Worm (Caenorhabditis elegans): ENCODE data around the gene T13H5.8.

T13H5.8 gene

ce11 chrII:8569038-8569977 is 51.0 kb downstream of the T13H5.8 start, which contains the start of the genes col-38 and rpl-5:
Gene col-38 (minus strand): TSS chrII:8569088.
Gene rpl-5 (plus strand): TSS chrII:8569927.
- TF ChIP-seq ceh-58 (GFP tag; IDR thresholded peaks at IDR 0.05): no peak
- TF ChIP-seq nhr-80 (tag; optimal IDR thresholded peaks at IDR 0.05): peak; percentile 52
- peak; percentile 98 for TF ChIP-seq lin-54 (GFP tag; optimal IDR thresholded peaks at IDR 0.05)
- peak; percentile 81 for TF ChIP-seq ekl-4 (GFP tag; IDR thresholded peaks at IDR 0.05)
- TF ChIP-seq F23B12.7 (tag; optimal IDR thresholded peaks at IDR 0.05; ENCODE audit: insufficient read depth): peak; percentile 96
- TF ChIP-seq nhr-90 (tag; optimal IDR thresholded peaks at IDR 0.05): peak; percentile 31
- TF ChIP-seq mel-28 (tag; optimal IDR thresholded peaks at IDR 0.05; ENCODE audit: borderline replicate concordance): no peak
- TF ChIP-seq ztf-25 (GFP tag; IDR thresholded peaks at IDR 0.05): no peak
- TF ChIP-seq nfya-2 (GFP tag; IDR thresholded peaks at IDR 0.05): no peak
- TF ChIP-seq rcor-1 (GFP tag; IDR thresholded peaks at IDR 0.05): peak; percentile 69; the same call in 1 of the 2 replicates
- TF ChIP-seq K12H6.12 (tag; optimal IDR thresholded peaks at IDR 0.05): peak; percentile 64
- peak; percentile 91 for TF ChIP-seq snpc-1.3 (tag; optimal IDR thresholded peaks at IDR 0.05; ENCODE audit: insufficient read depth)
- no peak for TF ChIP-seq F55B11.4 (tag; optimal IDR thresholded peaks at IDR 0.05; ENCODE audit: borderline replicate concordance, insufficient read depth)
- TF ChIP-seq pha-4 (tag; optimal IDR thresholded peaks at IDR 0.05): peak; percentile 57
- TF ChIP-seq madf-8 (GFP tag; conservative IDR thresholded peaks at IDR 0.05): peak; percentile 65
- TF ChIP-seq ztf-22 (GFP tag; optimal IDR thresholded peaks at IDR 0.05): no peak
- TF ChIP-seq die-1 (tag; optimal IDR thresholded peaks at IDR 0.05): no peak
- TF ChIP-seq rec-8 (tag; optimal IDR thresholded peaks at IDR 0.05): no peak
- TF ChIP-seq tbx-9 (tag; optimal IDR thresholded peaks at IDR 0.05; ENCODE audit: borderline replicate concordance): no peak
- TF ChIP-seq unc-130 (GFP tag; optimal IDR thresholded peaks at IDR 0.05): peak; percentile 16
- TF ChIP-seq zim-3 (tag; optimal IDR thresholded peaks at IDR 0.05): no peak
- TF ChIP-seq madf-3 (GFP tag; IDR thresholded peaks at IDR 0.05): peak; percentile 39; the same call in 1 of the 2 replicates
- TF ChIP-seq athp-1 (tag; optimal IDR thresholded peaks at IDR 0.05): peak; percentile 56
- TF ChIP-seq F52B5.7 (tag; optimal IDR thresholded peaks at IDR 0.05): no peak
- peak; percentile 48; the same call in 1 of the 2 replicates for TF ChIP-seq ceh-100 (GFP tag; IDR thresholded peaks at IDR 0.05)
- TF ChIP-seq unc-62 (GFP tag; optimal IDR thresholded peaks at IDR 0.05): no peak
- TF ChIP-seq ztf-28 (GFP tag; IDR thresholded peaks at IDR 0.05): 0 out of 2 replicates have a peak, but pooled peaks have one; percentile 36
- no peak for TF ChIP-seq B0261.1 (tag; optimal IDR thresholded peaks at IDR 0.05)
- TF ChIP-seq dpl-1 (GFP tag; optimal IDR thresholded peaks at IDR 0.05): peak; percentile 87
- TF ChIP-seq atf-7 (tag; optimal IDR thresholded peaks at IDR 0.05): no peak
- TF ChIP-seq lin-35 (GFP tag; optimal IDR thresholded peaks at IDR 0.05): peak; percentile 67 to 91 (median 74)
- TF ChIP-seq lin-26 (GFP tag; IDR thresholded peaks at IDR 0.05): no peak
- peak; percentile 64 for TF ChIP-seq tlf-1 (GFP tag; optimal IDR thresholded peaks at IDR 0.05)
- TF ChIP-seq D2030.7 (GFP tag; IDR thresholded peaks at IDR 0.05): peak; percentile 71
- TF ChIP-seq snpc-1.1 (tag; optimal IDR thresholded peaks at IDR 0.05; ENCODE audit: insufficient read depth): peak; percentile 69
- peak; percentile 63 for TF ChIP-seq tbp1 (GFP tag; optimal IDR thresholded peaks at IDR 0.05)
- peak; percentile 80 for TF ChIP-seq madf-6 (GFP tag; IDR thresholded peaks at IDR 0.05)
- TF ChIP-seq repo-1 (tag; optimal IDR thresholded peaks at IDR 0.05): no peak
- TF ChIP-seq nfya-1 (tag; optimal IDR thresholded peaks at IDR 0.05; ENCODE audit: borderline replicate concordance, insufficient read depth): no peak
- TF ChIP-seq C06A6.2 (GFP tag; conservative IDR thresholded peaks at IDR 0.05): no peak
- TF ChIP-seq lsy-27 (tag; optimal IDR thresholded peaks at IDR 0.05; ENCODE audit: borderline replicate concordance, insufficient read depth): no peak
- TF ChIP-seq nhr-179 (tag; optimal IDR thresholded peaks at IDR 0.05): no peak
- peak; percentile 25 for TF ChIP-seq him-1 (tag; optimal IDR thresholded peaks at IDR 0.05)
- TF ChIP-seq ZK185.1 (tag; optimal IDR thresholded peaks at IDR 0.05; ENCODE audit: poor library complexity, severe bottlenecking): peak; percentile 58
- no peak for TF ChIP-seq T26A5.8 (tag; optimal IDR thresholded peaks at IDR 0.05)

All from whole organism, young adult.